Fruit fly (Drosophila melanogaster) whole organism, prepupa: ENCODE measurements around the gene CG11381.

Experiments used
- Blimp-1 ChIP-seq: fragments of 200-800 bp; sonication (Bioruptor generic); optimal IDR thresholded peaks from 3 replicates; lab custom pipeline; 2017; ENCODE audit warnings: missing biosample characterization, missing genetic modification characterization, mild to moderate bottlenecking, moderate library complexity, missing genetic modification reagents
- CG10631 ChIP-seq: fragments of 200-800 bp; sonication (Bioruptor generic); optimal IDR thresholded peaks from 2 replicates; lab custom pipeline; 2016; ENCODE audit warnings: missing biosample characterization, missing genetic modification characterization
- CG11294 ChIP-seq: fragments of 200-800 bp; sonication (Bioruptor generic); IDR thresholded peaks from 2 replicates; pipeline ENCODE4 v1.3.6; 2022; ENCODE audit warnings: missing biosample characterization, missing genetic modification characterization
- CG11762 ChIP-seq: fragments of 200-800 bp; sonication (Bioruptor generic); optimal IDR thresholded peaks from 3 replicates; lab custom pipeline; 2016; ENCODE audit warnings: missing biosample characterization, missing genetic modification characterization; ENCODE audit not compliant: insufficient read depth
- CG15336 ChIP-seq: fragments of 200-800 bp; sonication (Bioruptor generic); IDR thresholded peaks from 2 replicates; pipeline ENCODE4 v1.3.6; 2022; ENCODE audit warnings: missing biosample characterization, missing genetic modification characterization
- CG1621 ChIP-seq: fragments of 200-800 bp; sonication (Bioruptor generic); optimal IDR thresholded peaks from 3 replicates; lab custom pipeline; 2018; ENCODE audit warnings: missing biosample characterization, mild to moderate bottlenecking, missing genetic modification characterization
- CG3032 ChIP-seq: fragments of 200-800 bp; optimal IDR thresholded peaks from 2 replicates; lab custom pipeline; 2019; ENCODE audit warnings: missing biosample characterization, mild to moderate bottlenecking, missing genetic modification characterization, moderate library complexity
- CG32006 ChIP-seq: fragments of 200-800 bp; sonication (Bioruptor generic); optimal IDR thresholded peaks from 3 replicates; lab custom pipeline; 2017; ENCODE audit warnings: missing biosample characterization, mild to moderate bottlenecking, missing genetic modification characterization
- CG3919 ChIP-seq: fragments of 200-800 bp; sonication (Bioruptor generic); optimal IDR thresholded peaks from 3 replicates; lab custom pipeline; 2016; ENCODE audit warnings: missing biosample characterization, missing genetic modification characterization
- CG4318 ChIP-seq: fragments of 200-800 bp; sonication (Bioruptor generic); optimal IDR thresholded peaks from 3 replicates; lab custom pipeline; 2017; ENCODE audit warnings: missing biosample characterization, mild to moderate bottlenecking, missing genetic modification characterization
- CG6854 ChIP-seq: fragments of 200-800 bp; sonication (Bioruptor generic); optimal IDR thresholded peaks from 2 replicates; lab custom pipeline; 2017; ENCODE audit warnings: missing biosample characterization, mild to moderate bottlenecking, missing genetic modification characterization
- CG7368 ChIP-seq: fragments of 200-800 bp; sonication (Bioruptor generic); optimal IDR thresholded peaks from 3 replicates; lab custom pipeline; 2016; ENCODE audit warnings: missing biosample characterization, missing genetic modification characterization
- CG8119 ChIP-seq: fragments of 200-800 bp; sonication (Bioruptor generic); IDR thresholded peaks from 3 replicates; pipeline ENCODE4 v1.3.6; 2022; ENCODE audit warnings: missing biosample characterization, missing genetic modification characterization
- CG8632 ChIP-seq: fragments of 200-800 bp; sonication (Bioruptor generic); optimal IDR thresholded peaks from 3 replicates; lab custom pipeline; 2016; ENCODE audit warnings: missing biosample characterization, missing genetic modification characterization
- Eip78C ChIP-seq: fragments of 200-800 bp; sonication (Bioruptor generic); peaks from one replicate; lab custom pipeline; 2016; ENCODE audit warnings: missing biosample characterization, missing genetic modification characterization
- Ets96B ChIP-seq: fragments of 200-800 bp; optimal IDR thresholded peaks from 2 replicates; lab custom pipeline; 2019; ENCODE audit warnings: missing biosample characterization, mild to moderate bottlenecking, missing genetic modification characterization, moderate library complexity
- Hr38 ChIP-seq: sonication (Bioruptor generic); optimal IDR thresholded peaks from 2 replicates; lab custom pipeline; 2016; ENCODE audit warnings: missing biosample characterization, missing genetic modification characterization
- Hr4 ChIP-seq: fragments of 200-800 bp; sonication (Bioruptor generic); optimal IDR thresholded peaks from 3 replicates; lab custom pipeline; 2016; ENCODE audit warnings: missing biosample characterization, missing genetic modification characterization
- Lpt ChIP-seq: fragments of 200-800 bp; sonication (Bioruptor generic); optimal IDR thresholded peaks from 3 replicates; lab custom pipeline; 2016; ENCODE audit warnings: missing biosample characterization, missing genetic modification characterization
- Met ChIP-seq: fragments of 200-800 bp; sonication (Bioruptor generic); optimal IDR thresholded peaks from 3 replicates; lab custom pipeline; 2016; ENCODE audit warnings: missing biosample characterization, missing genetic modification characterization
- Smox ChIP-seq: fragments of 200-800 bp; sonication (Bioruptor generic); optimal IDR thresholded peaks from 3 replicates; lab custom pipeline; 2016; ENCODE audit warnings: missing biosample characterization, missing genetic modification characterization
- Sox102F ChIP-seq: fragments of 200-800 bp; sonication (Bioruptor generic); optimal IDR thresholded peaks from 2 replicates; lab custom pipeline; 2016; ENCODE audit warnings: missing biosample characterization, mild to moderate bottlenecking, missing genetic modification characterization
- Sox14 ChIP-seq: fragments of 200-800 bp; sonication (Bioruptor generic); optimal IDR thresholded peaks from 3 replicates; lab custom pipeline; 2016; ENCODE audit warnings: missing biosample characterization, missing genetic modification characterization
- Sox15 ChIP-seq: fragments of 200-800 bp; sonication (Bioruptor generic); optimal IDR thresholded peaks from 3 replicates; lab custom pipeline; 2016; ENCODE audit warnings: missing biosample characterization, missing genetic modification characterization
- achi ChIP-seq: fragments of 200-800 bp; sonication (Bioruptor generic); optimal IDR thresholded peaks from 3 replicates; lab custom pipeline; 2016; ENCODE audit warnings: missing biosample characterization, missing genetic modification characterization
- cyc ChIP-seq: fragments of 200-800 bp; sonication (Bioruptor generic); optimal IDR thresholded peaks from 3 replicates; lab custom pipeline; 2016; ENCODE audit warnings: missing biosample characterization, missing genetic modification characterization
- dac ChIP-seq: fragments of 200-800 bp; sonication (Bioruptor generic); optimal IDR thresholded peaks from 2 replicates; lab custom pipeline; 2017; ENCODE audit warnings: missing biosample characterization, mild to moderate bottlenecking, missing genetic modification characterization
- eg ChIP-seq: fragments of 200-800 bp; sonication (Bioruptor generic); IDR thresholded peaks from 3 replicates; pipeline ENCODE4 v1.3.6; 2022; ENCODE audit warnings: missing biosample characterization, missing genetic modification characterization
- esn ChIP-seq: fragments of 200-800 bp; sonication (Bioruptor generic); optimal IDR thresholded peaks from 2 replicates; lab custom pipeline; 2016; ENCODE audit warnings: missing biosample characterization, mild to moderate bottlenecking, missing genetic modification characterization, moderate library complexity
- lz ChIP-seq: fragments of 200-800 bp; sonication (Bioruptor generic); optimal IDR thresholded peaks from 3 replicates; lab custom pipeline; 2016; ENCODE audit warnings: missing biosample characterization, missing genetic modification characterization
- pdm3 ChIP-seq: fragments of 200-800 bp; sonication (Bioruptor generic); optimal IDR thresholded peaks from 3 replicates; lab custom pipeline; 2016; ENCODE audit warnings: missing biosample characterization, missing genetic modification characterization
- ss ChIP-seq, 2 experiments: fragments of 200-800 bp; sonication (Bioruptor generic); optimal IDR thresholded peaks; 2 replicates in 1 of 2; 3 replicates in 1 of 2; lab custom pipeline; 2017 to 2018; ENCODE audit warnings: mild to moderate bottlenecking in 2 of 2, missing biosample characterization in 2 of 2, missing genetic modification characterization in 2 of 2, moderate library complexity in 1 of 2
- svp ChIP-seq: fragments of 200-800 bp; sonication (Bioruptor generic); peaks from one replicate; lab custom pipeline; 2016; ENCODE audit warnings: missing biosample characterization, missing genetic modification characterization
- topi ChIP-seq: fragments of 200-800 bp; sonication (Bioruptor generic); optimal IDR thresholded peaks from 3 replicates; lab custom pipeline; 2016; ENCODE audit warnings: missing biosample characterization, missing genetic modification characterization
- vri ChIP-seq: fragments of 200-800 bp; sonication (Bioruptor generic); optimal IDR thresholded peaks from 3 replicates; lab custom pipeline; 2016; ENCODE audit warnings: missing biosample characterization, mild to moderate bottlenecking, missing genetic modification characterization

CG11381 gene

DNA sequence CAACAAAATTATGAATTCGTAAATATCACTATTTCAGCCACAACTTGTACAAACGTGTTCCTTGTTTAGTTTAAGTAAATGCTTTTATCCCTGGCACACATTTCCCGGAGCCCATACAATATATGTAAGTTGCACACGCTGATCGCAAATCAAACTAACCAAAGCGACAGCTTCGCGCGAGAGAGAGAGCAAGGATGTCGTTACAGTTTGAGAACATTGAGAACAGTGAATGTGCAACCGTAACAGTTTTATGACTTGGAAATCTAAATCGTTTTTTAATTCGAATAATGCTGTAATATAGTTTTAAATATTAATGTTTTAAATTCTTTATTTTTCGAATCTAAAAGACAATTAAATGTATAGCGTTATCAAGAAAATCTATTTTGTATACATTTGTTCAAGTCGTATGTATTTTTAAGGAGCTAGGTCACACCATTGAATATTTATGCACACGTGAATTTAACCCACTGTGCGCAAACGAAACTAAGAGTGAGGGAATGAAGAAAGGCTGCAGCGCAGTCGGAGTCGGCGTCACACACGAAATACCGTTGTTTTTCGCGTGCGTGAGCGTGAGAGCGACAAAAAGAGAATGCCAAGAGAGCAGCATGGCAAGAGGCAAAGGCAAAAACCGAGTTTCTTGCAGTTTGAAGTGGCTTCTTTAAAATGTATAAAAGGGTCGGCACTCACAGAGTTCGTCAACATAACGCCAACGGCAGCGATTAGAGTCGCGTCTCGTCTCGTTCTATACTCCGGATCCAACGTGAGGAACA lies 5.9 kb downstream of the CG11381 start, which contains the start of gene CG11382:
Gene CG11382, plus strand, starts transcription at position 720 of the 770 bp plus-strand sequence.
- no peak for TF ChIP-seq CG4318 (GFP tag; lab: Kevin White, UChicago)
- TF ChIP-seq CG1621 (tag; lab: Kevin White, UChicago): no peak
- peak; percentile 7 for TF ChIP-seq cyc (GFP tag; lab: Kevin White, UChicago)
- TF ChIP-seq pdm3 (GFP tag; lab: Kevin White, UChicago): peak; percentile 24
- no peak for TF ChIP-seq achi (GFP tag; lab: Kevin White, UChicago)
- TF ChIP-seq Lpt (GFP tag; lab: Kevin White, UChicago): no peak
- peak; percentile 28 for TF ChIP-seq Smox
- no peak for TF ChIP-seq Sox15
- peak; percentile 39 for TF ChIP-seq esn (GFP tag; lab: Kevin White, UChicago)
- peak; percentile 14 for TF ChIP-seq Eip78C (GFP tag; lab: Kevin White, UChicago)
- TF ChIP-seq CG32006 (GFP tag; lab: Kevin White, UChicago): peak; percentile 28
- TF ChIP-seq CG8632 (GFP tag; lab: Kevin White, UChicago): no peak
- peak; percentile 52 for TF ChIP-seq svp
- no peak for TF ChIP-seq CG7368
- peak; percentile 28 for TF ChIP-seq topi (GFP tag; lab: Kevin White, UChicago)
- TF ChIP-seq Hr4: peak; percentile 37
- no peak for TF ChIP-seq lz (GFP tag; lab: Kevin White, UChicago)
- TF ChIP-seq CG11762 (GFP tag; lab: Kevin White, UChicago): no peak
- no peak for TF ChIP-seq Ets96B (tag; lab: Kevin White, UChicago)
- TF ChIP-seq CG3919 (GFP tag; lab: Kevin White, UChicago): peak; percentile 20
- TF ChIP-seq Sox14 (GFP tag; lab: Kevin White, UChicago): peak; percentile 12
- TF ChIP-seq Hr38 (GFP tag; lab: Kevin White, UChicago): no peak
- 0 out of 2 replicates have a peak, but pooled peaks have one; percentile 27 for TF ChIP-seq CG15336
- peak; percentile 39 for TF ChIP-seq Met (GFP tag; lab: Kevin White, UChicago)
- peak; percentile 14 for TF ChIP-seq Sox102F (GFP tag; lab: Kevin White, UChicago)
- peak; percentile 88 for TF ChIP-seq Blimp-1
- TF ChIP-seq CG10631 (GFP tag; lab: Kevin White, UChicago): peak; percentile 26
- no peak for TF ChIP-seq CG8119

dm6 chrX:1215000-1215399 lies 11.4 kb downstream of the CG11381 start, which contains the start of gene CG11398:
CG11398 (minus strand) TSS chrX:1215156.
- TF ChIP-seq Smox: no peak
- no peak for TF ChIP-seq lz (GFP tag; lab: Kevin White, UChicago)
- TF ChIP-seq topi (GFP tag; lab: Kevin White, UChicago): peak; percentile 7
- TF ChIP-seq esn (GFP tag; lab: Kevin White, UChicago): no peak
- TF ChIP-seq CG7368: no peak
- no peak for TF ChIP-seq achi (GFP tag; lab: Kevin White, UChicago)
- no peak for TF ChIP-seq CG11294 (GFP tag; lab: Robert Waterston, UW)
- TF ChIP-seq Sox14 (GFP tag; lab: Kevin White, UChicago): peak; percentile 14
- no peak for TF ChIP-seq CG3032 (tag; lab: Kevin White, UChicago)
- TF ChIP-seq Eip78C (GFP tag; lab: Kevin White, UChicago): peak; percentile 30
- no peak for TF ChIP-seq CG6854 (GFP tag; lab: Kevin White, UChicago)

dm6 chrX:1216681-1217080 lies 13.1 kb downstream of the CG11381 start:
- peak; percentile 54; the same call in 2 of the 3 replicates for TF ChIP-seq eg (GFP tag; lab: Robert Waterston, UW)
- TF ChIP-seq Blimp-1: no peak

dm6 chrX:1225859-1226258 lies 22.3 kb downstream of the CG11381 start:
- TF ChIP-seq Hr4 (no peak), ss (GFP tag; optimal IDR thresholded peaks at IDR 0.05; lab: Kevin White, UChicago) (peak in 1 of 2 experiments; percentile 51), dac (no peak), CG6854 (GFP tag; lab: Kevin White, UChicago) (no peak), vri (GFP tag; lab: Kevin White, UChicago) (no peak)
